Fruit fly (Drosophila melanogaster): Measurements from ENCODE around the gene CG4733.

dm6 chr3R:19873102-19873737 lies 17.3 kb upstream of the CG4733 start:
- TF ChIP-seq OdsH (GFP tag; optimal IDR thresholded peaks at IDR 0.05) (no peak), N (GFP tag; optimal IDR thresholded peaks at IDR 0.05) (no peak), Sp1 (GFP tag; optimal IDR thresholded peaks at IDR 0.05) (no peak), psq (GFP tag; optimal IDR thresholded peaks at IDR 0.05) (no peak), Abd-B (GFP tag; optimal IDR thresholded peaks at IDR 0.05) (no peak), Dfd (GFP tag; optimal IDR thresholded peaks at IDR 0.05) (no peak), Mio (GFP tag; optimal IDR thresholded peaks at IDR 0.05) (no peak), Hr78 (GFP tag; optimal IDR thresholded peaks at IDR 0.05) (no peak), pan (optimal IDR thresholded peaks at IDR 0.05) (no peak), h (GFP tag; optimal IDR thresholded peaks at IDR 0.05) (no peak), usp (GFP tag; optimal IDR thresholded peaks at IDR 0.05) (no peak)
